Worm (Caenorhabditis elegans): ENCODE results near the gene Y57G11A.4.

ce11 chrIV:14466048-14466447, 16.0 kb upstream of the Y57G11A.4 start:
- TF ChIP-seq med-1 (GFP tag; optimal IDR thresholded peaks at IDR 0.05; ENCODE audit: insufficient read depth) (no peak), tab-1 (GFP tag; IDR thresholded peaks at IDR 0.05) (no peak)

All from whole organism, midembryonic.